Worm (Caenorhabditis elegans) whole organism, young adult: ENCODE data around the gene C03E10.3.

ENCODE experiments used
- B0261.1 ChIP-seq: sonication (generic microtip); optimal IDR thresholded peaks from 2 replicates; lab custom pipeline; 2016; ENCODE audit warnings: mild to moderate bottlenecking, missing genetic modification characterization, moderate library complexity, missing compliant biosample characterization
- F10E7.11 ChIP-seq: sonication (generic microtip); optimal IDR thresholded peaks from 2 replicates; lab custom pipeline; 2017; ENCODE audit warnings: mild to moderate bottlenecking, missing genetic modification characterization, moderate library complexity, missing compliant biosample characterization
- F33H1.4 ChIP-seq: fragments of 200-800 bp; sonication (Bioruptor generic); IDR thresholded peaks from 2 replicates; pipeline ENCODE4 v1.3.6; 2022; ENCODE audit warnings: missing genetic modification reagents, missing genetic modification characterization, missing compliant biosample characterization
- F39B2.1 ChIP-seq: fragments of 200-800 bp; sonication (Bioruptor generic); IDR thresholded peaks from 2 replicates; pipeline ENCODE4 v1.3.6; 2022; ENCODE audit warnings: missing genetic modification reagents, missing genetic modification characterization, missing compliant biosample characterization
- F52B5.7 ChIP-seq: sonication (generic microtip); optimal IDR thresholded peaks from 2 replicates; lab custom pipeline; 2016; ENCODE audit warnings: mild to moderate bottlenecking, missing genetic modification characterization, missing compliant biosample characterization
- Y53F4B.3 ChIP-seq: fragments of 200-800 bp; sonication (Bioruptor generic); IDR thresholded peaks from 2 replicates; pipeline ENCODE4 v1.3.6; 2022; ENCODE audit warnings: missing genetic modification reagents, missing genetic modification characterization, missing compliant biosample characterization
- Y56A3A.18 ChIP-seq: fragments of 200-800 bp; sonication (Bioruptor generic); IDR thresholded peaks from 2 replicates; pipeline ENCODE4 v1.3.6; 2022; ENCODE audit warnings: missing genetic modification reagents, missing genetic modification characterization, missing compliant biosample characterization
- Y79H2A.3 ChIP-seq: fragments of 200-800 bp; sonication (Bioruptor generic); conservative IDR thresholded peaks from 2 replicates; pipeline ENCODE4 v1.3.6; 2022; ENCODE audit warnings: missing genetic modification reagents, missing genetic modification characterization, missing compliant biosample characterization
- ama-1 ChIP-seq, 3 experiments: fragments of 150-350 bp in 1 of 3; sonication (generic microtip) in 2 of 3; optimal IDR thresholded peaks; 2 replicates each; lab custom pipeline; 2014 to 2018; ENCODE audit warnings: missing biosample characterization in 2 of 3, missing genetic modification characterization in 2 of 3, missing genetic modification reagents in 2 of 3
- attf-3 ChIP-seq: fragments of 200-800 bp; sonication (Bioruptor generic); conservative IDR thresholded peaks from 2 replicates; pipeline ENCODE4 v1.3.6; 2022; ENCODE audit warnings: missing genetic modification reagents, missing genetic modification characterization, missing compliant biosample characterization
- bed-2 ChIP-seq: fragments of 200-800 bp; sonication (Bioruptor generic); IDR thresholded peaks from 2 replicates; pipeline ENCODE4 v1.3.6; 2022; ENCODE audit warnings: missing genetic modification reagents, missing genetic modification characterization, missing compliant biosample characterization
- ccch-3 ChIP-seq: fragments of 200-800 bp; sonication (Bioruptor generic); optimal IDR thresholded peaks from 2 replicates; lab custom pipeline; 2018; ENCODE audit warnings: mild to moderate bottlenecking, missing genetic modification characterization, missing compliant biosample characterization
- ceh-100 ChIP-seq: fragments of 200-800 bp; sonication (Bioruptor generic); IDR thresholded peaks from 2 replicates; pipeline ENCODE4 v1.3.6; 2022; ENCODE audit warnings: missing genetic modification reagents, missing genetic modification characterization, missing compliant biosample characterization
- egl-18 ChIP-seq: fragments of 200-800 bp; sonication (Bioruptor generic); IDR thresholded peaks from 2 replicates; pipeline ENCODE4 v1.3.6; 2022; ENCODE audit warnings: missing genetic modification reagents, missing genetic modification characterization, missing compliant biosample characterization
- hrde-1 ChIP-seq: sonication (generic microtip); optimal IDR thresholded peaks from 2 replicates; lab custom pipeline; 2016; ENCODE audit warnings: missing genetic modification characterization, mild to moderate bottlenecking, missing compliant biosample characterization, moderate library complexity, missing genotype, missing genetic modification reagents, borderline replicate concordance
- madf-10 ChIP-seq: sonication (generic microtip); optimal IDR thresholded peaks from 2 replicates; lab custom pipeline; 2016; ENCODE audit warnings: mild to moderate bottlenecking, missing genetic modification characterization, missing compliant biosample characterization
- madf-3 ChIP-seq: fragments of 200-800 bp; sonication (Bioruptor generic); IDR thresholded peaks from 2 replicates; pipeline ENCODE4 v1.3.6; 2022; ENCODE audit warnings: missing genetic modification reagents, missing genetic modification characterization, missing compliant biosample characterization
- mcd-1 ChIP-seq: fragments of 200-800 bp; sonication (Bioruptor generic); IDR thresholded peaks from 2 replicates; pipeline ENCODE4 v1.3.6; 2022; ENCODE audit warnings: missing genetic modification reagents, missing genetic modification characterization, missing compliant biosample characterization
- mel-28 ChIP-seq: sonication (generic microtip); optimal IDR thresholded peaks from 2 replicates; lab custom pipeline; 2016; ENCODE audit warnings: borderline replicate concordance, mild to moderate bottlenecking, missing genetic modification characterization, missing compliant biosample characterization
- mxl-1 ChIP-seq: sonication (generic microtip); optimal IDR thresholded peaks from 2 replicates; lab custom pipeline; 2016; ENCODE audit warnings: missing genetic modification characterization, missing compliant biosample characterization
- nhr-27 ChIP-seq: fragments of 200-800 bp; sonication (Bioruptor generic); optimal IDR thresholded peaks from 2 replicates; lab custom pipeline; 2018; ENCODE audit warnings: mild to moderate bottlenecking, missing genetic modification characterization, moderate library complexity, missing compliant biosample characterization
- pha-4 ChIP-seq: fragments of 150-350 bp; sonication (generic microtip); optimal IDR thresholded peaks from 2 replicates; lab custom pipeline; 2014; ENCODE audit warnings: missing biosample characterization, missing genetic modification reagents, missing genetic modification characterization
- repo-1 ChIP-seq: sonication (generic microtip); optimal IDR thresholded peaks from 2 replicates; lab custom pipeline; 2017; ENCODE audit warnings: mild to moderate bottlenecking, missing genetic modification characterization, missing compliant biosample characterization
- sea-2 ChIP-seq: fragments of 200-800 bp; sonication (Bioruptor generic); IDR thresholded peaks from 2 replicates; pipeline ENCODE4 v1.3.6; 2022; ENCODE audit warnings: missing genetic modification characterization, missing compliant biosample characterization
- snpc-1.1 ChIP-seq: sonication (generic microtip); optimal IDR thresholded peaks from 2 replicates; lab custom pipeline; 2017; ENCODE audit warnings: missing genetic modification characterization, mild to moderate bottlenecking, missing compliant biosample characterization, antibody characterized with exemption, moderate library complexity, missing genotype, missing genetic modification reagents; ENCODE audit not compliant: insufficient read depth
- snpc-4 ChIP-seq, 5 experiments: fragments of 150-350 bp in 1 of 5; sonication (generic microtip) in 4 of 5; optimal IDR thresholded peaks; 2 replicates each; lab custom pipeline; 2014 to 2018; ENCODE audit warnings: missing genetic modification characterization in 5 of 5, missing biosample characterization in 3 of 5, antibody characterized with exemption in 2 of 5, mild to moderate bottlenecking in 2 of 5, missing compliant biosample characterization in 2 of 5, missing genotype in 2 of 5, moderate library complexity in 2 of 5, missing genetic modification reagents in 1 of 5
- tbp1 ChIP-seq: fragments of 200-800 bp; sonication (Bioruptor generic); optimal IDR thresholded peaks from 2 replicates; lab custom pipeline; 2018; ENCODE audit warnings: mild to moderate bottlenecking, missing genetic modification characterization, missing compliant biosample characterization
- xnd-1 ChIP-seq: sonication (generic microtip); optimal IDR thresholded peaks from 2 replicates; lab custom pipeline; 2016; ENCODE audit warnings: missing genotype, missing genetic modification reagents, missing genetic modification characterization, missing compliant biosample characterization
- ztf-22 ChIP-seq: fragments of 200-800 bp; sonication (Bioruptor generic); optimal IDR thresholded peaks from 2 replicates; lab custom pipeline; 2018; ENCODE audit warnings: mild to moderate bottlenecking, missing genetic modification characterization, moderate library complexity, missing compliant biosample characterization
- ztf-6 ChIP-seq: fragments of 200-800 bp; sonication (Bioruptor generic); IDR thresholded peaks from 2 replicates; pipeline ENCODE4 v1.3.6; 2022; ENCODE audit warnings: missing genetic modification reagents, missing genetic modification characterization, missing compliant biosample characterization

C03E10.3 gene

ce11 chrV:11282272-11282671, 3.9 kb upstream of the C03E10.3 start, which contains the start of gene gly-20:
TSS of gene gly-20 (plus strand) at chrV:11282572.
- TF ChIP-seq ceh-100 (GFP tag; lab: Robert Waterston, UW): no peak
- no peak for TF ChIP-seq bed-2 (GFP tag; lab: Robert Waterston, UW)
- no peak for TF ChIP-seq egl-18 (GFP tag; lab: Robert Waterston, UW)
- no peak for TF ChIP-seq xnd-1 (tag; lab: Kevin White, UChicago)
- TF ChIP-seq repo-1 (tag; lab: Kevin White, UChicago): no peak
- TF ChIP-seq Y79H2A.3 (GFP tag; lab: Robert Waterston, UW): no peak
- TF ChIP-seq snpc-4 (GFP tag; optimal IDR thresholded peaks at IDR 0.05; lab: Kevin White, UChicago): no peak
- TF ChIP-seq snpc-4 (tag; optimal IDR thresholded peaks at IDR 0.05; lab: Kevin White, UChicago): no peak
- no peak for TF ChIP-seq nhr-27 (tag; lab: Kevin White, UChicago)

- no peak for TF ChIP-seq tbp1 (GFP tag; lab: Kevin White, UChicago)
- no peak for TF ChIP-seq ceh-100 (GFP tag; lab: Robert Waterston, UW)
- no peak for TF ChIP-seq madf-10 (tag; lab: Kevin White, UChicago)
- TF ChIP-seq madf-3 (GFP tag; lab: Robert Waterston, UW): no peak
- no peak for TF ChIP-seq Y56A3A.18 (GFP tag; lab: Robert Waterston, UW)
- TF ChIP-seq mxl-1 (tag; lab: Kevin White, UChicago): no peak
- no peak for TF ChIP-seq B0261.1
- TF ChIP-seq F10E7.11 (tag; lab: Kevin White, UChicago): no peak
- TF ChIP-seq snpc-1.1: no peak
- no peak for TF ChIP-seq mcd-1 (GFP tag; lab: Robert Waterston, UW)
- no peak for TF ChIP-seq ztf-6 (GFP tag; lab: Robert Waterston, UW)
- TF ChIP-seq ama-1 (optimal IDR thresholded peaks at IDR 0.05; lab: Kevin White, UChicago): no peak
- TF ChIP-seq ama-1 (GFP tag; optimal IDR thresholded peaks at IDR 0.05; lab: Kevin White, UChicago): no peak
- no peak for TF ChIP-seq ztf-22 (GFP tag; lab: Kevin White, UChicago)
- no peak for TF ChIP-seq pha-4
- TF ChIP-seq, all 124 proteins: peak for 0
These were observed 4.7 kb downstream of the C03E10.3 start, which contains the start of gene C03E10.1 for ce11 chrV:11290888-11291287. TSS of gene C03E10.1 (plus strand) at chrV:11291188.

- TF ChIP-seq snpc-1.1 (peak; percentile 24), snpc-4 (GFP tag; optimal IDR thresholded peaks at IDR 0.05; lab: Kevin White, UChicago) (peak; percentile 3), snpc-4 (tag; optimal IDR thresholded peaks at IDR 0.05; lab: Kevin White, UChicago) (peak in 2 of 4 experiments; percentile 68 to 86), mel-28 (tag; lab: Kevin White, UChicago) (no peak), Y53F4B.3 (GFP tag; lab: Robert Waterston, UW) (no peak), madf-3 (GFP tag; lab: Robert Waterston, UW) (no peak)
- TF ChIP-seq, all 124 proteins: peak for 2
These were observed 6.5 kb downstream of the C03E10.3 start for ce11 chrV:11292682-11293081.

DNA sequence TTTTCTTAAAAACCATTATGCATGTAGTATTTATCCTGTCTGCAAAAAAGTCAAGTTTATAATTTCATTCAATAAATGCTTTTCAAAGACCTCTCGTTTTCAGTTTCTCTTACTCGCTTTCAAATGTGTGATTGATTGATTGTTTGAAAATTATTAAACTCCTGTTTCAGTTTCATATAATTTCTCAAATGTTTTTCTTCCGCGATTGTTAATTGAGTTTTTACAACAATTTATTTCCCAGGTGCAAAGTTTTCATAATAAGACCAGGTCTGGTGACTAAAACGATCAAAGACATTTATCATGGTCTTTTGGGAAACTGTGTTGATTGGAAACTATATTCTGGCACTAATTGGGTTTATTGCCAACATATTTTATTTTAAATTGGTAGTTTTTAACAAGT, 8.2 kb downstream of the C03E10.3 start, which contains the start of gene T03F7.6:
TSS of gene T03F7.6 (plus strand) at position 301 of the 400 bp plus-strand sequence.
- no peak for TF ChIP-seq repo-1 (tag; lab: Kevin White, UChicago)
- TF ChIP-seq F52B5.7 (tag; lab: Kevin White, UChicago): no peak
- no peak for TF ChIP-seq F39B2.1
- TF ChIP-seq attf-3 (GFP tag; lab: Robert Waterston, UW): no peak

ce11 chrV:11298632-11299031, 12.4 kb downstream of the C03E10.3 start, which contains the start of gene T03F7.5:
TSS of gene T03F7.5 (minus strand) at chrV:11298732.
- TF ChIP-seq ccch-3 (GFP tag; lab: Kevin White, UChicago) (no peak), ama-1 (optimal IDR thresholded peaks at IDR 0.05; lab: Kevin White, UChicago) (no peak), ama-1 (GFP tag; optimal IDR thresholded peaks at IDR 0.05; lab: Kevin White, UChicago) (no peak)

DNA sequence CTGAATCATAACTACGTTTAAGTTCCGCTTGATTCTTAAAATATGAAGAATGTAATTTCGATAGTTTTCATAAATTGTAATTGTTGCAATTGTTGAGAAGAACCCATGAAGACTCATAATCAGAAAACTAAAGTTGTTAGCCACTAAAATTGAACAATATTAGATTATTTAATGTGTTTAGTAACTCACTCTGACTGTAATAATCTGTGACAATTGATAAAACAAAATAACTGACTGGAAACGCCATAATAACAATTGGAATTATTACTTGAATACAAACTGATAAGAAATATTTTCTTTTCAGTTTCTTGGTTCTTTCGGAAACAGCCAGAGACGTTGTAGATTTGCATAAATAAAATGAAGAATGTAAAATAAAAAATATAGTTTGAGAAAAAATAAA, 13.2 kb downstream of the C03E10.3 start:
- TF ChIP-seq F33H1.4 (GFP tag; lab: Robert Waterston, UW) (no peak), sea-2 (GFP tag; lab: Robert Waterston, UW) (no peak), hrde-1 (no peak)
